Worm (Caenorhabditis elegans) whole organism, young adult: ENCODE measurements around the gene ubh-2.

Experiments
- D2030.7 ChIP-seq: fragments of 200-800 bp; sonication (Bioruptor generic); IDR thresholded peaks from 2 replicates; pipeline ENCODE4 v1.3.6; 2022; ENCODE audit warnings: missing genetic modification reagents, missing genetic modification characterization, missing compliant biosample characterization
- F55B11.4 ChIP-seq: sonication (generic microtip); optimal IDR thresholded peaks from 2 replicates; lab custom pipeline; 2016; ENCODE audit warnings: missing compliant biosample characterization, missing genetic modification characterization, borderline replicate concordance; ENCODE audit not compliant: insufficient read depth
- F57A8.1 ChIP-seq: fragments of 200-800 bp; sonication (Bioruptor generic); optimal IDR thresholded peaks from 2 replicates; lab custom pipeline; 2018; ENCODE audit warnings: mild to moderate bottlenecking, missing genetic modification characterization, moderate library complexity, missing compliant biosample characterization
- Y67H2A.10 ChIP-seq: fragments of 200-800 bp; sonication (Bioruptor generic); conservative IDR thresholded peaks from 2 replicates; pipeline ENCODE4 v1.3.6; 2022; ENCODE audit warnings: missing genetic modification reagents, missing genetic modification characterization, missing compliant biosample characterization
- athp-1 ChIP-seq: sonication (generic microtip); optimal IDR thresholded peaks from 2 replicates; lab custom pipeline; 2017; ENCODE audit warnings: mild to moderate bottlenecking, missing genetic modification characterization, missing compliant biosample characterization
- egrh-3 ChIP-seq: fragments of 200-800 bp; sonication (Bioruptor generic); IDR thresholded peaks from 2 replicates; pipeline ENCODE4 v1.3.6; 2022; ENCODE audit warnings: missing genetic modification reagents, missing genetic modification characterization, missing compliant biosample characterization
- hrde-1 ChIP-seq: sonication (generic microtip); optimal IDR thresholded peaks from 2 replicates; lab custom pipeline; 2016; ENCODE audit warnings: missing genetic modification characterization, mild to moderate bottlenecking, missing compliant biosample characterization, moderate library complexity, missing genotype, missing genetic modification reagents, borderline replicate concordance
- lir-1 ChIP-seq: fragments of 200-800 bp; sonication (Bioruptor generic); conservative IDR thresholded peaks from 2 replicates; pipeline ENCODE4 v1.3.6; 2022; ENCODE audit warnings: missing genetic modification reagents, missing genetic modification characterization, missing compliant biosample characterization
- repo-1 ChIP-seq: sonication (generic microtip); optimal IDR thresholded peaks from 2 replicates; lab custom pipeline; 2017; ENCODE audit warnings: mild to moderate bottlenecking, missing genetic modification characterization, missing compliant biosample characterization
- xnd-1 ChIP-seq: sonication (generic microtip); optimal IDR thresholded peaks from 2 replicates; lab custom pipeline; 2016; ENCODE audit warnings: missing genotype, missing genetic modification reagents, missing genetic modification characterization, missing compliant biosample characterization
- ztf-28 ChIP-seq: fragments of 200-800 bp; sonication (Bioruptor generic); IDR thresholded peaks from 2 replicates; pipeline ENCODE4 v1.3.6; 2022; ENCODE audit warnings: missing genetic modification reagents, missing genetic modification characterization, missing compliant biosample characterization
- ztf-6 ChIP-seq: fragments of 200-800 bp; sonication (Bioruptor generic); IDR thresholded peaks from 2 replicates; pipeline ENCODE4 v1.3.6; 2022; ENCODE audit warnings: missing genetic modification reagents, missing genetic modification characterization, missing compliant biosample characterization

- TF ChIP-seq F57A8.1 (GFP tag; lab: Kevin White, UChicago) (no peak), repo-1 (tag; lab: Kevin White, UChicago) (no peak), xnd-1 (tag; lab: Kevin White, UChicago) (no peak), F55B11.4 (tag; lab: Kevin White, UChicago) (no peak), ztf-6 (no peak), egrh-3 (GFP tag; lab: Robert Waterston, UW) (no peak), athp-1 (tag; lab: Kevin White, UChicago) (no peak), D2030.7 (no peak), hrde-1 (tag; lab: Kevin White, UChicago) (no peak), Y67H2A.10 (GFP tag; lab: Robert Waterston, UW) (no peak), lir-1 (GFP tag; lab: Robert Waterston, UW) (no peak), ztf-28 (GFP tag; lab: Robert Waterston, UW) (no peak)
Observed at ce11 chrV:6495353-6495752, 14.3 kb downstream of the ubh-2 start.
